Fruit fly (Drosophila melanogaster) Kc167 (cell line): Measurements from ENCODE around the gene CG44142.

Experiments used
- Myc ChIP-seq: fragments of >200 bp; optimal IDR thresholded peaks from 2 replicates; lab custom pipeline; 2017; ENCODE audit warnings: missing external identifiers
- Sin3A ChIP-seq: fragments of >200 bp; optimal IDR thresholded peaks from 2 replicates; lab custom pipeline; 2018; ENCODE audit warnings: missing external identifiers
- h ChIP-seq: fragments of >200 bp; optimal IDR thresholded peaks from 3 replicates; lab custom pipeline; 2018; ENCODE audit warnings: missing external identifiers
- insv ChIP-seq: fragments of >200 bp; optimal IDR thresholded peaks from 3 replicates; lab custom pipeline; 2018; ENCODE audit warnings: missing external identifiers
- psq ChIP-seq: fragments of >200 bp; optimal IDR thresholded peaks from 2 replicates; lab custom pipeline; 2017; ENCODE audit warnings: missing external identifiers
- ttk ChIP-seq: sonication (Bioruptor generic); optimal IDR thresholded peaks from 2 replicates; lab custom pipeline; 2017; ENCODE audit warnings: missing external identifiers

Gene CG44142

dm6 chr3R:13304512-13305069, 8.4 kb downstream of the CG44142 start:
- TF ChIP-seq insv (no peak), Sin3A (lab: Kevin White, UChicago) (no peak), ttk (lab: Kevin White, UChicago) (no peak), Myc (lab: Kevin White, UChicago) (no peak), psq (lab: Kevin White, UChicago) (no peak)

- TF ChIP-seq ttk (lab: Kevin White, UChicago) (no peak), psq (lab: Kevin White, UChicago) (no peak), insv (no peak), Sin3A (lab: Kevin White, UChicago) (no peak), Myc (lab: Kevin White, UChicago) (no peak), h (lab: Kevin White, UChicago) (no peak)
These were observed 9.9 kb downstream of the CG44142 start, which contains the start of gene CG43208 for dm6 chr3R:13303126-13303525. CG43208 (plus strand) TSS chr3R:13303426.

dm6 chr3R:13302348-13302747, 10.6 kb downstream of the CG44142 start, which contains the start of gene CG32473:
CG32473 (plus strand) TSS chr3R:13302648.
- no peak for TF ChIP-seq h (lab: Kevin White, UChicago)

- no peak for TF ChIP-seq Sin3A (lab: Kevin White, UChicago)
- no peak for TF ChIP-seq psq (lab: Kevin White, UChicago)
- no peak for TF ChIP-seq ttk (lab: Kevin White, UChicago)
- TF ChIP-seq h (lab: Kevin White, UChicago): no peak
- no peak for TF ChIP-seq insv
- no peak for TF ChIP-seq Myc (lab: Kevin White, UChicago)
These were observed 14.7 kb downstream of the CG44142 start, which contains the start of gene CG8774 for dm6 chr3R:13298114-13298818. CG8774 (plus strand) TSS chr3R:13298768.

dm6 chr3R:13294461-13294860, 18.5 kb downstream of the CG44142 start, which contains the start of gene CG8773:
CG8773 (plus strand) TSS chr3R:13294748.
- TF ChIP-seq Sin3A (lab: Kevin White, UChicago): no peak
- no peak for TF ChIP-seq Myc (lab: Kevin White, UChicago)
- TF ChIP-seq h (lab: Kevin White, UChicago): no peak
- no peak for TF ChIP-seq psq (lab: Kevin White, UChicago)
- TF ChIP-seq ttk (lab: Kevin White, UChicago): no peak

dm6 chr3R:13293148-13293756, 19.7 kb downstream of the CG44142 start, which contains the start of gene wntD:
wntD (minus strand) TSS chr3R:13293198.
- no peak for TF ChIP-seq psq (lab: Kevin White, UChicago)
- no peak for TF ChIP-seq ttk (lab: Kevin White, UChicago)
- no peak for TF ChIP-seq Sin3A (lab: Kevin White, UChicago)
- no peak for TF ChIP-seq insv
- TF ChIP-seq h (lab: Kevin White, UChicago): no peak
- TF ChIP-seq Myc (lab: Kevin White, UChicago): no peak

dm6 chr3R:13290329-13290728, 22.7 kb downstream of the CG44142 start, which contains the start of gene Osi22:
Osi22 (plus strand) TSS chr3R:13290629.
- TF ChIP-seq h (lab: Kevin White, UChicago) (no peak), Myc (lab: Kevin White, UChicago) (no peak), insv (no peak), Sin3A (lab: Kevin White, UChicago) (no peak), ttk (lab: Kevin White, UChicago) (no peak), psq (lab: Kevin White, UChicago) (no peak)

- TF ChIP-seq Sin3A (lab: Kevin White, UChicago) (no peak), psq (lab: Kevin White, UChicago) (no peak), insv (no peak), ttk (lab: Kevin White, UChicago) (no peak), Myc (lab: Kevin White, UChicago) (no peak), h (lab: Kevin White, UChicago) (no peak)
These were observed 24.1 kb downstream of the CG44142 start, which contains the start of gene apn for dm6 chr3R:13288763-13289312. apn (minus strand) TSS chr3R:13288813.

dm6 chr3R:13286118-13286579, 26.8 kb downstream of the CG44142 start, which contains the start of gene CG15888:
CG15888 (minus strand) TSS chr3R:13286529.
- TF ChIP-seq psq (lab: Kevin White, UChicago) (no peak), insv (no peak), ttk (lab: Kevin White, UChicago) (no peak), Sin3A (lab: Kevin White, UChicago) (no peak), h (lab: Kevin White, UChicago) (no peak)

dm6 chr3R:13285110-13285509, 27.9 kb downstream of the CG44142 start:
- no peak for TF ChIP-seq ttk (lab: Kevin White, UChicago)
- no peak for TF ChIP-seq Myc (lab: Kevin White, UChicago)
- no peak for TF ChIP-seq h (lab: Kevin White, UChicago)
- no peak for TF ChIP-seq Sin3A (lab: Kevin White, UChicago)
- TF ChIP-seq psq (lab: Kevin White, UChicago): no peak
- no peak for TF ChIP-seq insv

dm6 chr3R:13279419-13279818, 33.6 kb downstream of the CG44142 start, which contains the start of gene CG8630:
CG8630 (plus strand) TSS chr3R:13279721.
- no peak for TF ChIP-seq Myc (lab: Kevin White, UChicago)
